Worm (Caenorhabditis elegans) whole organism, L4 larva: Measurements from ENCODE around the gene wdr-20.
A peak's percentile ranks its signal among the peaks of the same experiment; 100 is the strongest.

ENCODE experiments used
- F26F4.8 ChIP-seq: fragments of 200-800 bp; sonication (Bioruptor generic); conservative IDR thresholded peaks from 2 replicates; pipeline ENCODE4 v1.3.6; 2022; ENCODE audit warnings: missing genetic modification characterization, missing compliant biosample characterization
- T20F7.1 ChIP-seq: fragments of 200-800 bp; sonication (Bioruptor generic); optimal IDR thresholded peaks from 2 replicates; lab custom pipeline; 2018; ENCODE audit warnings: mild to moderate bottlenecking, missing genetic modification characterization, missing compliant biosample characterization
- Y105C5A.15 ChIP-seq: fragments of 200-800 bp; sonication (Bioruptor generic); IDR thresholded peaks from 2 replicates; pipeline ENCODE4 v1.3.6; 2022; ENCODE audit warnings: missing genetic modification characterization, missing compliant biosample characterization
- Y48G9A.11 ChIP-seq: fragments of 200-800 bp; sonication (Bioruptor generic); IDR thresholded peaks from 2 replicates; pipeline ENCODE4 v1.3.6; 2022; ENCODE audit warnings: missing genetic modification reagents, missing genetic modification characterization, missing compliant biosample characterization
- ceh-28 ChIP-seq: fragments of 150-350 bp; optimal IDR thresholded peaks from 2 replicates; lab custom pipeline; 2014; ENCODE audit warnings: missing biosample characterization, missing genetic modification reagents, missing genetic modification characterization
- ceh-32 ChIP-seq: sonication (generic microtip); optimal IDR thresholded peaks from 2 replicates; lab custom pipeline; 2016; ENCODE audit warnings: mild to moderate bottlenecking, missing genetic modification characterization, missing compliant biosample characterization; ENCODE audit not compliant: poor library complexity
- ceh-44 ChIP-seq: fragments of 200-800 bp; sonication (Bioruptor generic); IDR thresholded peaks from 2 replicates; pipeline ENCODE4 v1.3.6; 2022; ENCODE audit warnings: missing genetic modification reagents, missing genetic modification characterization, missing compliant biosample characterization
- ceh-62 ChIP-seq: sonication (generic microtip); optimal IDR thresholded peaks from 2 replicates; lab custom pipeline; 2017; ENCODE audit warnings: missing biosample characterization, missing genetic modification characterization
- cey-2 ChIP-seq: sonication (generic microtip); optimal IDR thresholded peaks from 3 replicates; lab custom pipeline; 2017; ENCODE audit warnings: missing genetic modification characterization, mild to moderate bottlenecking, missing compliant biosample characterization, antibody characterized with exemption, borderline replicate concordance; ENCODE audit not compliant: insufficient read depth
- ctbp-1 ChIP-seq: fragments of 200-800 bp; sonication (Bioruptor generic); IDR thresholded peaks from 2 replicates; pipeline ENCODE4 v1.3.6; 2022; ENCODE audit warnings: missing genetic modification reagents, missing genetic modification characterization, missing compliant biosample characterization
- daf-12 ChIP-seq: fragments of 150-350 bp; optimal IDR thresholded peaks from 2 replicates; lab custom pipeline; 2014; ENCODE audit warnings: missing biosample characterization, missing genetic modification reagents, missing genetic modification characterization
- dmd-9 ChIP-seq: fragments of 200-800 bp; sonication (Bioruptor generic); IDR thresholded peaks from 2 replicates; pipeline ENCODE4 v1.3.6; 2022; ENCODE audit warnings: missing genetic modification reagents, missing genetic modification characterization, missing compliant biosample characterization
- duxl-1 ChIP-seq: sonication (generic microtip); optimal IDR thresholded peaks from 2 replicates; lab custom pipeline; 2016; ENCODE audit warnings: mild to moderate bottlenecking, missing genetic modification characterization, moderate library complexity, missing compliant biosample characterization; ENCODE audit not compliant: poor library complexity
- egl-27 ChIP-seq: sonication (generic microtip); optimal IDR thresholded peaks from 3 replicates; lab custom pipeline; 2017; ENCODE audit warnings: missing biosample characterization, missing genetic modification reagents, missing genetic modification characterization
- gei-8 ChIP-seq: fragments of 200-800 bp; sonication (Bioruptor generic); optimal IDR thresholded peaks from 2 replicates; lab custom pipeline; 2018; ENCODE audit warnings: mild to moderate bottlenecking, missing genetic modification characterization, missing compliant biosample characterization
- hmg-1.1 ChIP-seq: fragments of 200-800 bp; sonication (Bioruptor generic); IDR thresholded peaks from 2 replicates; pipeline ENCODE4 v1.3.6; 2022; ENCODE audit warnings: missing genetic modification reagents, missing genetic modification characterization, missing compliant biosample characterization
- lin-13 ChIP-seq: fragments of 150-350 bp; optimal IDR thresholded peaks from 2 replicates; lab custom pipeline; 2014; ENCODE audit warnings: missing biosample characterization, missing genetic modification reagents, missing genetic modification characterization
- lin-29 ChIP-seq: fragments of 200-800 bp; sonication (Bioruptor generic); IDR thresholded peaks from 2 replicates; pipeline ENCODE4 v1.3.6; 2022; ENCODE audit warnings: missing genetic modification reagents, missing genetic modification characterization, missing compliant biosample characterization
- lir-3 ChIP-seq: sonication (generic microtip); optimal IDR thresholded peaks from 2 replicates; lab custom pipeline; 2016; ENCODE audit warnings: mild to moderate bottlenecking, missing genetic modification characterization, missing compliant biosample characterization
- lsy-2 ChIP-seq, 2 experiments: fragments of 150-350 bp in 1 of 2; sonication (generic microtip) in 1 of 2; optimal IDR thresholded peaks; 2 replicates each; lab custom pipeline; 2014 to 2017; ENCODE audit warnings: missing biosample characterization in 2 of 2, missing genetic modification characterization in 2 of 2
- madf-5 ChIP-seq, 2 experiments: fragments of 200-800 bp; sonication (Bioruptor generic); IDR thresholded peaks; 2 replicates each; pipeline ENCODE4 v1.3.6; 2022; ENCODE audit warnings: missing compliant biosample characterization in 2 of 2, missing genetic modification characterization in 2 of 2
- mep-1 ChIP-seq: fragments of 150-350 bp; sonication (generic microtip); optimal IDR thresholded peaks from 3 replicates; lab custom pipeline; 2014; ENCODE audit warnings: missing biosample characterization, missing genetic modification characterization
- mes-2 ChIP-seq: sonication (generic microtip); optimal IDR thresholded peaks from 2 replicates; lab custom pipeline; 2016; ENCODE audit warnings: missing genotype, mild to moderate bottlenecking, missing genetic modification characterization, missing compliant biosample characterization; ENCODE audit not compliant: poor library complexity, severe bottlenecking
- mxl-3 ChIP-seq: fragments of 200-800 bp; sonication (Bioruptor generic); optimal IDR thresholded peaks from 2 replicates; lab custom pipeline; 2018; ENCODE audit warnings: mild to moderate bottlenecking, missing genetic modification characterization, missing compliant biosample characterization
- nhr-10 ChIP-seq: fragments of 150-350 bp; optimal IDR thresholded peaks from 2 replicates; lab custom pipeline; 2014; ENCODE audit warnings: missing biosample characterization, missing genetic modification characterization
- nhr-102 ChIP-seq: sonication (generic microtip); optimal IDR thresholded peaks from 2 replicates; lab custom pipeline; 2016; ENCODE audit warnings: mild to moderate bottlenecking, missing genetic modification characterization, moderate library complexity, missing compliant biosample characterization
- nhr-11 ChIP-seq: fragments of 150-350 bp; optimal IDR thresholded peaks from 2 replicates; lab custom pipeline; 2014; ENCODE audit warnings: missing biosample characterization, missing genetic modification characterization
- nhr-25 ChIP-seq: sonication (generic microtip); optimal IDR thresholded peaks from 2 replicates; lab custom pipeline; 2017; ENCODE audit warnings: missing genetic modification characterization, mild to moderate bottlenecking, missing compliant biosample characterization, antibody characterized with exemption, moderate library complexity, borderline replicate concordance; ENCODE audit not compliant: insufficient read depth
- nhr-28 ChIP-seq: fragments of 150-350 bp; optimal IDR thresholded peaks from 2 replicates; lab custom pipeline; 2014; ENCODE audit warnings: missing biosample characterization, missing genetic modification characterization
- nhr-42 ChIP-seq: fragments of 200-800 bp; sonication (Bioruptor generic); IDR thresholded peaks from 2 replicates; pipeline ENCODE4 v1.3.6; 2022; ENCODE audit warnings: missing genetic modification characterization, missing compliant biosample characterization
- nhr-48 ChIP-seq: sonication (generic microtip); optimal IDR thresholded peaks from 2 replicates; lab custom pipeline; 2016; ENCODE audit warnings: mild to moderate bottlenecking, missing genetic modification characterization, missing compliant biosample characterization
- nhr-76 ChIP-seq: fragments of 150-350 bp; optimal IDR thresholded peaks from 2 replicates; lab custom pipeline; 2014; ENCODE audit warnings: missing biosample characterization, missing genetic modification characterization
- pqm-1 ChIP-seq: sonication (generic microtip); optimal IDR thresholded peaks from 2 replicates; lab custom pipeline; 2017; ENCODE audit warnings: missing biosample characterization, missing genetic modification characterization
- saeg-2 ChIP-seq: fragments of 200-800 bp; sonication (Bioruptor generic); IDR thresholded peaks from 2 replicates; pipeline ENCODE4 v1.3.6; 2022; ENCODE audit warnings: missing genetic modification reagents, missing genetic modification characterization, missing compliant biosample characterization
- skn-1 ChIP-seq: fragments of 150-350 bp; optimal IDR thresholded peaks from 2 replicates; lab custom pipeline; 2014; ENCODE audit warnings: missing biosample characterization, missing genetic modification characterization
- snpc-1.2 ChIP-seq: fragments of 200-800 bp; sonication (Bioruptor generic); IDR thresholded peaks from 2 replicates; pipeline ENCODE4 v1.3.6; 2022; ENCODE audit warnings: missing genetic modification reagents, missing genetic modification characterization, missing compliant biosample characterization
- snpc-4 ChIP-seq: fragments of 150-350 bp; optimal IDR thresholded peaks from 2 replicates; lab custom pipeline; 2014; ENCODE audit warnings: missing biosample characterization, missing genetic modification characterization
- tag-97 ChIP-seq: fragments of 200-800 bp; sonication (Bioruptor generic); IDR thresholded peaks from 2 replicates; pipeline ENCODE4 v1.3.6; 2022; ENCODE audit warnings: missing genetic modification characterization, missing compliant biosample characterization
- unc-62 ChIP-seq, 3 experiments: fragments of 150-350 bp in 1 of 3; sonication (generic microtip); optimal IDR thresholded peaks in 2 of 3; peaks in 1 of 3; 1 replicate in 1 of 3; 2 replicates in 2 of 3; lab custom pipeline; 2014 to 2017; ENCODE audit warnings: missing biosample characterization in 3 of 3, missing genetic modification characterization in 3 of 3, missing genetic modification reagents in 3 of 3, missing genotype in 1 of 3
- zag-1 ChIP-seq: fragments of 150-350 bp; optimal IDR thresholded peaks from 2 replicates; lab custom pipeline; 2014; ENCODE audit warnings: missing biosample characterization, missing genetic modification characterization
- zfp-2 ChIP-seq: sonication (generic microtip); optimal IDR thresholded peaks from 2 replicates; lab custom pipeline; 2016; ENCODE audit warnings: mild to moderate bottlenecking, missing genetic modification characterization, missing compliant biosample characterization
- zip-11 ChIP-seq: fragments of 200-800 bp; sonication (Bioruptor generic); IDR thresholded peaks from 2 replicates; pipeline ENCODE4 v1.3.6; 2022; ENCODE audit warnings: missing genetic modification characterization, missing compliant biosample characterization
- ztf-11 ChIP-seq: fragments of 150-350 bp; optimal IDR thresholded peaks from 2 replicates; lab custom pipeline; 2014; ENCODE audit warnings: missing biosample characterization, missing genetic modification characterization

Gene wdr-20

ce11 chrV:10173653-10174052, 39.7 kb upstream of the wdr-20 start, which contains the start of gene egl-3:
egl-3 (minus strand) TSS chrV:10173753.
- TF ChIP-seq dmd-9 = no peak
- TF ChIP-seq egl-27 (tag; lab: Kevin White, UChicago) = no peak
- TF ChIP-seq nhr-76 (tag; lab: Kevin White, UChicago) = no peak
- peak in 1 of 2 experiments; percentile 26 for TF ChIP-seq unc-62 (GFP tag; optimal IDR thresholded peaks at IDR 0.05 in 1 of 2; lab: Kevin White, UChicago)
- no peak for TF ChIP-seq unc-62 (tag; optimal IDR thresholded peaks at IDR 0.05; lab: Kevin White, UChicago)
- no peak for TF ChIP-seq skn-1 (tag; lab: Kevin White, UChicago)
- TF ChIP-seq ceh-28 (tag; lab: Kevin White, UChicago) = no peak
- TF ChIP-seq, all 104 proteins: peak for 1

- TF ChIP-seq Y105C5A.15 (GFP tag; lab: Robert Waterston, UW) (no peak), lir-3 (no peak), lin-13 (GFP tag; lab: Kevin White, UChicago) (peak; percentile 24), nhr-48 (tag; lab: Kevin White, UChicago) (no peak), pqm-1 (tag; lab: Kevin White, UChicago) (no peak), ceh-62 (no peak), nhr-10 (tag; lab: Kevin White, UChicago) (no peak), mep-1 (tag; lab: Kevin White, UChicago) (peak; percentile 49), cey-2 (tag; lab: Kevin White, UChicago) (no peak), madf-5 (GFP tag; IDR thresholded peaks at IDR 0.05; lab: Robert Waterston, UW) (no peak)
- TF ChIP-seq, all 104 proteins: peak for 2
These were observed 34.9 kb upstream of the wdr-20 start for ce11 chrV:10168870-10169269.

ce11 chrV:10166368-10166767, 32.4 kb upstream of the wdr-20 start, which contains the start of gene C51E3.6:
C51E3.6 (minus strand) TSS chrV:10166468.
- no peak for TF ChIP-seq nhr-48 (tag; lab: Kevin White, UChicago)
- no peak for TF ChIP-seq ctbp-1 (GFP tag; lab: Robert Waterston, UW)
- no peak for TF ChIP-seq ceh-44 (GFP tag; lab: Robert Waterston, UW)
- TF ChIP-seq ztf-11 = no peak
- TF ChIP-seq nhr-28 (tag; lab: Kevin White, UChicago) = no peak
- no peak for TF ChIP-seq lsy-2 (tag; optimal IDR thresholded peaks at IDR 0.05; lab: Kevin White, UChicago)
- TF ChIP-seq T20F7.1 = no peak
- no peak for TF ChIP-seq dmd-9
- no peak for TF ChIP-seq nhr-42 (GFP tag; lab: Robert Waterston, UW)
- no peak for TF ChIP-seq duxl-1 (tag; lab: Kevin White, UChicago)
- TF ChIP-seq snpc-1.2 (GFP tag; lab: Robert Waterston, UW) = no peak
- TF ChIP-seq zfp-2 (tag; lab: Kevin White, UChicago) = no peak
- no peak for TF ChIP-seq gei-8 (GFP tag; lab: Kevin White, UChicago)

- TF ChIP-seq mxl-3 (GFP tag; lab: Kevin White, UChicago) = peak; percentile 76
- TF ChIP-seq zag-1 (tag; lab: Kevin White, UChicago) = no peak
- peak; percentile 18 for TF ChIP-seq nhr-48 (tag; lab: Kevin White, UChicago)
- no peak for TF ChIP-seq snpc-4
- no peak for TF ChIP-seq lir-3
- no peak for TF ChIP-seq zip-11
- TF ChIP-seq cey-2 (tag; lab: Kevin White, UChicago) = no peak
- no peak for TF ChIP-seq nhr-11 (tag; lab: Kevin White, UChicago)
- TF ChIP-seq zfp-2 (tag; lab: Kevin White, UChicago) = no peak
- TF ChIP-seq nhr-102 (tag; lab: Kevin White, UChicago) = no peak
- TF ChIP-seq daf-12 (tag; lab: Kevin White, UChicago) = no peak
- TF ChIP-seq Y105C5A.15 (GFP tag; lab: Robert Waterston, UW) = no peak
- no peak for TF ChIP-seq ceh-28 (tag; lab: Kevin White, UChicago)
- TF ChIP-seq duxl-1 (tag; lab: Kevin White, UChicago) = no peak
- no peak for TF ChIP-seq mes-2 (tag; lab: Kevin White, UChicago)
- no peak for TF ChIP-seq egl-27 (tag; lab: Kevin White, UChicago)
- TF ChIP-seq nhr-25 (tag; lab: Kevin White, UChicago) = no peak
- no peak for TF ChIP-seq tag-97 (GFP tag; lab: Robert Waterston, UW)
- TF ChIP-seq ceh-44 (GFP tag; lab: Robert Waterston, UW) = no peak
- no peak for TF ChIP-seq nhr-10 (tag; lab: Kevin White, UChicago)
- no peak for TF ChIP-seq saeg-2 (GFP tag; lab: Robert Waterston, UW)
- TF ChIP-seq unc-62 (GFP tag; optimal IDR thresholded peaks at IDR 0.05 in 1 of 2; lab: Kevin White, UChicago) = peak in 1 of 2 experiments; percentile 89
- no peak for TF ChIP-seq unc-62 (tag; optimal IDR thresholded peaks at IDR 0.05; lab: Kevin White, UChicago)
- TF ChIP-seq F26F4.8 = no peak
- no peak for TF ChIP-seq Y48G9A.11 (GFP tag; lab: Robert Waterston, UW)
- TF ChIP-seq lin-29 (GFP tag; lab: Robert Waterston, UW) = no peak
- no peak for TF ChIP-seq ztf-11
- no peak for TF ChIP-seq hmg-1.1 (GFP tag; lab: Robert Waterston, UW)
- TF ChIP-seq ceh-32 (tag; lab: Kevin White, UChicago) = no peak
These were observed 27.0 kb upstream of the wdr-20 start, which contains the start of gene C51E3.10 for ce11 chrV:10160954-10161353. C51E3.10 (minus strand) TSS chrV:10161134.
